ENCODE assay signal across 3 worm cellular contexts in the genomic region with DNA sequence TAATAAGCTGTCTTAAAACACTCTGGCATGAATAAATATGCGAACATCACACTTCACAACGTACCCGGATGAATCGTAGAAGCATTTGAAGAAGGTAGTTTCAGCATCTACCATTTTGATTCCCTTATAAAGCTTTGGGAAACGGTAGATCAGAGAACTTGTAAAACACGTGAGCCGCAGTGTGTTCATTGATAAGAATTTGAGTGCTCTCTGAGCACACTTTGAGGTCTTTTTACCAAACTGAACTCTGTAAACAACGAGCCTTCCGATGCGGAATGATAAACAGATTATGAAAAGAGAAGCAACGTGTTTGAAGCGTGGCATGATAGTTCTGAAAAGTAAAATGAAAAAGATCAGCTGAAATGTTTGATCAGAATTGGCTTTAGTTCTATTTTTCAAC.
TF ChIP-seq lines count a peak whose summit lies in the region.

A gene (minus strand): TSS at position 102 of the 400 bp plus-strand sequence.

TF ChIP-seq in whole organism, L1 larva, 84 proteins besides CTCF, POLR2A, EP300 and RAD21 (continued from another document):
- no peak for TF ChIP-seq xbp-1 (tag; optimal IDR thresholded peaks at IDR 0.05; lab: Kevin White, UChicago)
- TF ChIP-seq lsy-2 (tag; optimal IDR thresholded peaks at IDR 0.05; lab: Kevin White, UChicago), result no peak
- no peak for TF ChIP-seq ceh-90 (tag; optimal IDR thresholded peaks at IDR 0.05; lab: Kevin White, UChicago)
- no peak for TF ChIP-seq efl-1 (optimal IDR thresholded peaks at IDR 0.05; lab: Kevin White, UChicago)
- TF ChIP-seq efl-1 (GFP tag; optimal IDR thresholded peaks at IDR 0.05 in 1 of 2; lab: Kevin White, UChicago), result peak in 1 of 2 experiments; percentile 87
- TF ChIP-seq pag-3 (tag; optimal IDR thresholded peaks at IDR 0.05; lab: Kevin White, UChicago; ENCODE audit: borderline replicate concordance, insufficient read depth), result no peak
- TF ChIP-seq nhr-47 (tag; optimal IDR thresholded peaks at IDR 0.05; lab: Kevin White, UChicago), result no peak
- TF ChIP-seq nhr-19 (GFP tag; conservative IDR thresholded peaks at IDR 0.05; lab: Robert Waterston, UW), result peak; percentile 68
- no peak for TF ChIP-seq unc-30 (tag; optimal IDR thresholded peaks at IDR 0.05; lab: Kevin White, UChicago)
- no peak for TF ChIP-seq snu-23 (GFP tag; optimal IDR thresholded peaks at IDR 0.05; lab: Kevin White, UChicago)

TF ChIP-seq in whole organism, L4 larva, 104 proteins besides CTCF, POLR2A, EP300 and RAD21 (continued from another document):
- TF ChIP-seq spr-1 (tag; optimal IDR thresholded peaks at IDR 0.05; lab: Kevin White, UChicago) (no peak), dmd-6 (GFP tag; IDR thresholded peaks at IDR 0.05; lab: Robert Waterston, UW) (peak; percentile 91), daf-19 (GFP tag; conservative IDR thresholded peaks at IDR 0.05; lab: Robert Waterston, UW) (no peak), dpl-1 (GFP tag; optimal IDR thresholded peaks at IDR 0.05; lab: Kevin White, UChicago) (no peak), ceh-32 (tag; optimal IDR thresholded peaks at IDR 0.05; lab: Kevin White, UChicago; ENCODE audit: poor library complexity) (no peak), lsy-2 (tag; optimal IDR thresholded peaks at IDR 0.05; lab: Kevin White, UChicago) (peak; percentile 19), nhr-48 (tag; optimal IDR thresholded peaks at IDR 0.05; lab: Kevin White, UChicago) (peak; percentile 80), daf-16 (GFP tag; optimal IDR thresholded peaks at IDR 0.05; lab: Kevin White, UChicago) (peak in 1 of 2 experiments; percentile 67), daf-16 (tag; optimal IDR thresholded peaks at IDR 0.05; lab: Kevin White, UChicago) (peak; percentile 99), ceh-28 (tag; optimal IDR thresholded peaks at IDR 0.05; lab: Kevin White, UChicago) (no peak), nhr-42 (GFP tag; IDR thresholded peaks at IDR 0.05; lab: Robert Waterston, UW) (0 out of 2 replicates have a peak, but pooled peaks have one; percentile 19), lin-15B (tag; optimal IDR thresholded peaks at IDR 0.05; lab: Kevin White, UChicago) (no peak), zfp-2 (tag; optimal IDR thresholded peaks at IDR 0.05; lab: Kevin White, UChicago) (no peak), R02D3.7 (tag; optimal IDR thresholded peaks at IDR 0.05; lab: Kevin White, UChicago) (no peak), tag-97 (GFP tag; IDR thresholded peaks at IDR 0.05; lab: Robert Waterston, UW) (no peak), mdl-1 (tag; optimal IDR thresholded peaks at IDR 0.05; lab: Kevin White, UChicago) (peak in 1 of 2 experiments; percentile 34), F44E2.7 (GFP tag; IDR thresholded peaks at IDR 0.05; lab: Robert Waterston, UW) (no peak), nhr-77 (tag; optimal IDR thresholded peaks at IDR 0.05; lab: Kevin White, UChicago) (peak; percentile 45), madf-5 (GFP tag; IDR thresholded peaks at IDR 0.05; lab: Robert Waterston, UW) (no peak), nhr-111 (GFP tag; optimal IDR thresholded peaks at IDR 0.05; lab: Kevin White, UChicago) (no peak), skn-1 (tag; optimal IDR thresholded peaks at IDR 0.05; lab: Kevin White, UChicago) (no peak)

TF ChIP-seq in whole organism, young adult, 124 proteins besides CTCF, POLR2A, EP300 and RAD21 (continued from another document):
- TF ChIP-seq ztf-22 (GFP tag; optimal IDR thresholded peaks at IDR 0.05; lab: Kevin White, UChicago), result peak; percentile 32
- no peak for TF ChIP-seq mxl-1 (tag; optimal IDR thresholded peaks at IDR 0.05; lab: Kevin White, UChicago)
- TF ChIP-seq tbp1 (GFP tag; optimal IDR thresholded peaks at IDR 0.05; lab: Kevin White, UChicago), result peak; percentile 22
- TF ChIP-seq chd-7 (tag; optimal IDR thresholded peaks at IDR 0.05; lab: Kevin White, UChicago), result no peak
- no peak for TF ChIP-seq mel-28 (tag; optimal IDR thresholded peaks at IDR 0.05; lab: Kevin White, UChicago; ENCODE audit: borderline replicate concordance)
- TF ChIP-seq lir-1 (GFP tag; conservative IDR thresholded peaks at IDR 0.05; lab: Robert Waterston, UW), result no peak
- no peak for TF ChIP-seq B0035.1 (tag; optimal IDR thresholded peaks at IDR 0.05; lab: Kevin White, UChicago)
- no peak for TF ChIP-seq F10E7.11 (tag; optimal IDR thresholded peaks at IDR 0.05; lab: Kevin White, UChicago)
